Fruit fly (Drosophila melanogaster): ENCODE data around the gene Fmr1.

DNA sequence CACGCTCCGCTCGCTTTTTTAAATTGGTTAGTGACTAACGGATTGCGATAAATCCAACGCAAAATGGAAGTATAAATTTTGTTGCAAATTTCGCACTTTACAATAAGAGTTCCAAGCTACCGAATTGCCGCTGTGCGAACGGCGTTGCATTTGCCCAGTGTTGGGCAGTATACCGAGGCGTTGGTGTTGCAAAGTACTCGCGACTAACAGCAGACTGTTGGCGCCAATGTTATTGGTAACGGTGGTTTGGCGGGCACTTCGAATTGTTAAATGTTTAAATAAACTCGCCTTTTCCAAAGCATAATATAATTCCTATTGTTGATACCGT, 24.4 kb upstream of the Fmr1 start:
- no peak for TF ChIP-seq CG8478 (optimal IDR thresholded peaks at IDR 0.05)
- peak; percentile 36 to 56 for TF ChIP-seq CTCF (optimal IDR thresholded peaks at IDR 0.05)
